Worm (Caenorhabditis elegans) whole organism, young adult: ENCODE measurements around the gene T02H6.6.

Experiments used
- B0019.2 ChIP-seq: fragments of 200-800 bp; sonication (Bioruptor generic); conservative IDR thresholded peaks from 2 replicates; pipeline ENCODE4 v1.3.6; 2022; ENCODE audit warnings: missing genetic modification reagents, missing genetic modification characterization, missing compliant biosample characterization
- D2030.7 ChIP-seq: fragments of 200-800 bp; sonication (Bioruptor generic); IDR thresholded peaks from 2 replicates; pipeline ENCODE4 v1.3.6; 2022; ENCODE audit warnings: missing genetic modification reagents, missing genetic modification characterization, missing compliant biosample characterization
- F10E7.11 ChIP-seq: sonication (generic microtip); optimal IDR thresholded peaks from 2 replicates; lab custom pipeline; 2017; ENCODE audit warnings: mild to moderate bottlenecking, missing genetic modification characterization, moderate library complexity, missing compliant biosample characterization
- F23B12.7 ChIP-seq: sonication (generic microtip); optimal IDR thresholded peaks from 2 replicates; lab custom pipeline; 2017; ENCODE audit warnings: missing genetic modification characterization, mild to moderate bottlenecking, missing compliant biosample characterization, antibody characterized with exemption, moderate library complexity; ENCODE audit not compliant: insufficient read depth
- F39B2.1 ChIP-seq: fragments of 200-800 bp; sonication (Bioruptor generic); IDR thresholded peaks from 2 replicates; pipeline ENCODE4 v1.3.6; 2022; ENCODE audit warnings: missing genetic modification reagents, missing genetic modification characterization, missing compliant biosample characterization
- F49E8.2 ChIP-seq: sonication (generic microtip); optimal IDR thresholded peaks from 3 replicates; lab custom pipeline; 2017; ENCODE audit warnings: missing genetic modification characterization, mild to moderate bottlenecking, missing compliant biosample characterization, antibody characterized with exemption, moderate library complexity; ENCODE audit not compliant: insufficient read depth
- F55B11.4 ChIP-seq: sonication (generic microtip); optimal IDR thresholded peaks from 2 replicates; lab custom pipeline; 2016; ENCODE audit warnings: missing compliant biosample characterization, missing genetic modification characterization, borderline replicate concordance; ENCODE audit not compliant: insufficient read depth
- F57C9.4 ChIP-seq: sonication (generic microtip); optimal IDR thresholded peaks from 2 replicates; lab custom pipeline; 2017; ENCODE audit warnings: mild to moderate bottlenecking, missing genetic modification characterization, missing compliant biosample characterization
- K12H6.12 ChIP-seq: fragments of 200-800 bp; sonication (Bioruptor generic); optimal IDR thresholded peaks from 2 replicates; lab custom pipeline; 2018; ENCODE audit warnings: mild to moderate bottlenecking, missing genetic modification characterization, missing compliant biosample characterization
- Y53G8AR.9 ChIP-seq: fragments of 200-800 bp; sonication (Bioruptor generic); conservative IDR thresholded peaks from 2 replicates; pipeline ENCODE4 v1.3.6; 2022; ENCODE audit warnings: missing genetic modification reagents, missing genetic modification characterization, missing compliant biosample characterization
- Y79H2A.3 ChIP-seq: fragments of 200-800 bp; sonication (Bioruptor generic); conservative IDR thresholded peaks from 2 replicates; pipeline ENCODE4 v1.3.6; 2022; ENCODE audit warnings: missing genetic modification reagents, missing genetic modification characterization, missing compliant biosample characterization
- aptf-3 ChIP-seq: fragments of 200-800 bp; sonication (Bioruptor generic); IDR thresholded peaks from 2 replicates; pipeline ENCODE4 v1.3.6; 2022; ENCODE audit warnings: missing genetic modification characterization, missing compliant biosample characterization
- attf-3 ChIP-seq: fragments of 200-800 bp; sonication (Bioruptor generic); conservative IDR thresholded peaks from 2 replicates; pipeline ENCODE4 v1.3.6; 2022; ENCODE audit warnings: missing genetic modification reagents, missing genetic modification characterization, missing compliant biosample characterization
- attf-6 ChIP-seq: fragments of 200-800 bp; sonication (Bioruptor generic); IDR thresholded peaks from 2 replicates; pipeline ENCODE4 v1.3.6; 2022; ENCODE audit warnings: missing genetic modification reagents, missing genetic modification characterization, missing compliant biosample characterization
- bed-1 ChIP-seq: fragments of 200-800 bp; sonication (Bioruptor generic); IDR thresholded peaks from 2 replicates; pipeline ENCODE4 v1.3.6; 2022; ENCODE audit warnings: missing genetic modification reagents, missing genetic modification characterization, missing compliant biosample characterization
- bed-2 ChIP-seq: fragments of 200-800 bp; sonication (Bioruptor generic); IDR thresholded peaks from 2 replicates; pipeline ENCODE4 v1.3.6; 2022; ENCODE audit warnings: missing genetic modification reagents, missing genetic modification characterization, missing compliant biosample characterization
- ceh-100 ChIP-seq: fragments of 200-800 bp; sonication (Bioruptor generic); IDR thresholded peaks from 2 replicates; pipeline ENCODE4 v1.3.6; 2022; ENCODE audit warnings: missing genetic modification reagents, missing genetic modification characterization, missing compliant biosample characterization
- ceh-58 ChIP-seq: fragments of 200-800 bp; sonication (Bioruptor generic); IDR thresholded peaks from 2 replicates; pipeline ENCODE4 v1.3.6; 2022; ENCODE audit warnings: missing genetic modification characterization, missing compliant biosample characterization
- ceh-91 ChIP-seq: fragments of 200-800 bp; sonication (Bioruptor generic); IDR thresholded peaks from 2 replicates; pipeline ENCODE4 v1.3.6; 2022; ENCODE audit warnings: missing genetic modification reagents, missing genetic modification characterization, missing compliant biosample characterization
- die-1 ChIP-seq: sonication (generic microtip); optimal IDR thresholded peaks from 2 replicates; lab custom pipeline; 2016; ENCODE audit warnings: missing genotype, mild to moderate bottlenecking, missing genetic modification characterization, missing compliant biosample characterization
- efl-1 ChIP-seq: fragments of 150-350 bp; optimal IDR thresholded peaks from 2 replicates; lab custom pipeline; 2014; ENCODE audit warnings: missing biosample characterization, missing genetic modification reagents, missing genetic modification characterization
- gei-17 ChIP-seq: fragments of 200-800 bp; sonication (Bioruptor generic); optimal IDR thresholded peaks from 2 replicates; lab custom pipeline; 2018; ENCODE audit warnings: mild to moderate bottlenecking, missing genetic modification characterization, missing compliant biosample characterization
- him-1 ChIP-seq: sonication (generic microtip); optimal IDR thresholded peaks from 2 replicates; lab custom pipeline; 2016; ENCODE audit warnings: missing genotype, missing genetic modification reagents, missing genetic modification characterization, missing compliant biosample characterization
- hlh-26 ChIP-seq: fragments of 200-800 bp; sonication (Bioruptor generic); conservative IDR thresholded peaks from 2 replicates; pipeline ENCODE4 v1.3.6; 2022; ENCODE audit warnings: missing genetic modification reagents, missing genetic modification characterization, missing compliant biosample characterization
- hmg-20 ChIP-seq: fragments of 200-800 bp; sonication (Bioruptor generic); IDR thresholded peaks from 2 replicates; pipeline ENCODE4 v1.3.6; 2022; ENCODE audit warnings: missing genetic modification reagents, missing genetic modification characterization, missing compliant biosample characterization
- let-607 ChIP-seq, 2 experiments: fragments of 200-800 bp in 1 of 2; sonication (Bioruptor generic) in 1 of 2; sonication (generic microtip) in 1 of 2; optimal IDR thresholded peaks; 2 replicates each; lab custom pipeline; 2016 to 2018; ENCODE audit warnings: mild to moderate bottlenecking in 2 of 2, missing compliant biosample characterization in 2 of 2, missing genetic modification characterization in 2 of 2, moderate library complexity in 2 of 2, missing genotype in 1 of 2
- lin-26 ChIP-seq: fragments of 200-800 bp; sonication (Bioruptor generic); IDR thresholded peaks from 2 replicates; pipeline ENCODE4 v1.3.6; 2022; ENCODE audit warnings: missing genetic modification reagents, missing genetic modification characterization, missing compliant biosample characterization
- lir-1 ChIP-seq: fragments of 200-800 bp; sonication (Bioruptor generic); conservative IDR thresholded peaks from 2 replicates; pipeline ENCODE4 v1.3.6; 2022; ENCODE audit warnings: missing genetic modification reagents, missing genetic modification characterization, missing compliant biosample characterization
- lsy-27 ChIP-seq: sonication (generic microtip); optimal IDR thresholded peaks from 2 replicates; lab custom pipeline; 2017; ENCODE audit warnings: missing genetic modification characterization, mild to moderate bottlenecking, missing compliant biosample characterization, antibody characterized with exemption, missing genotype, borderline replicate concordance; ENCODE audit not compliant: insufficient read depth
- madf-10 ChIP-seq: sonication (generic microtip); optimal IDR thresholded peaks from 2 replicates; lab custom pipeline; 2016; ENCODE audit warnings: mild to moderate bottlenecking, missing genetic modification characterization, missing compliant biosample characterization
- mcd-1 ChIP-seq: fragments of 200-800 bp; sonication (Bioruptor generic); IDR thresholded peaks from 2 replicates; pipeline ENCODE4 v1.3.6; 2022; ENCODE audit warnings: missing genetic modification reagents, missing genetic modification characterization, missing compliant biosample characterization
- nfyb-1 ChIP-seq: fragments of 200-800 bp; sonication (Bioruptor generic); IDR thresholded peaks from 2 replicates; pipeline ENCODE4 v1.3.6; 2022; ENCODE audit warnings: missing genetic modification reagents, missing genetic modification characterization, missing compliant biosample characterization
- nhr-90 ChIP-seq: sonication (generic microtip); optimal IDR thresholded peaks from 2 replicates; lab custom pipeline; 2016; ENCODE audit warnings: missing genotype, mild to moderate bottlenecking, missing genetic modification characterization, missing compliant biosample characterization
- pbrm-1 ChIP-seq: fragments of 200-800 bp; sonication (Bioruptor generic); IDR thresholded peaks from 2 replicates; pipeline ENCODE4 v1.3.6; 2022; ENCODE audit warnings: missing genetic modification reagents, missing genetic modification characterization, missing compliant biosample characterization
- rec-8 ChIP-seq, 2 experiments: sonication (generic microtip); optimal IDR thresholded peaks; 2 replicates each; lab custom pipeline; 2016; ENCODE audit warnings: mild to moderate bottlenecking in 2 of 2, missing genetic modification characterization in 2 of 2, missing genetic modification reagents in 2 of 2, missing genotype in 2 of 2, missing biosample characterization in 1 of 2, missing compliant biosample characterization in 1 of 2, moderate library complexity in 1 of 2
- sdz-38 ChIP-seq: sonication (generic microtip); optimal IDR thresholded peaks from 2 replicates; lab custom pipeline; 2016; ENCODE audit warnings: missing genotype, missing genetic modification characterization, missing compliant biosample characterization
- snpc-4 ChIP-seq, 5 experiments: fragments of 150-350 bp in 1 of 5; sonication (generic microtip) in 4 of 5; optimal IDR thresholded peaks; 2 replicates each; lab custom pipeline; 2014 to 2018; ENCODE audit warnings: missing genetic modification characterization in 5 of 5, missing biosample characterization in 3 of 5, antibody characterized with exemption in 2 of 5, mild to moderate bottlenecking in 2 of 5, missing compliant biosample characterization in 2 of 5, missing genotype in 2 of 5, moderate library complexity in 2 of 5, missing genetic modification reagents in 1 of 5
- sptf-2 ChIP-seq: fragments of 200-800 bp; sonication (Bioruptor generic); optimal IDR thresholded peaks from 2 replicates; lab custom pipeline; 2018; ENCODE audit warnings: mild to moderate bottlenecking, missing genetic modification characterization, missing compliant biosample characterization
- tbp1 ChIP-seq: fragments of 200-800 bp; sonication (Bioruptor generic); optimal IDR thresholded peaks from 2 replicates; lab custom pipeline; 2018; ENCODE audit warnings: mild to moderate bottlenecking, missing genetic modification characterization, missing compliant biosample characterization
- unc-130 ChIP-seq: sonication (generic microtip); optimal IDR thresholded peaks from 2 replicates; lab custom pipeline; 2016; ENCODE audit warnings: missing genetic modification reagents, missing genetic modification characterization, missing compliant biosample characterization
- unc-62 ChIP-seq: fragments of 150-350 bp; optimal IDR thresholded peaks from 2 replicates; lab custom pipeline; 2014; ENCODE audit warnings: missing biosample characterization, missing genetic modification reagents, missing genetic modification characterization
- zim-3 ChIP-seq: sonication (generic microtip); optimal IDR thresholded peaks from 2 replicates; lab custom pipeline; 2017; ENCODE audit warnings: mild to moderate bottlenecking, missing genetic modification characterization, moderate library complexity, missing compliant biosample characterization
- ztf-22 ChIP-seq: fragments of 200-800 bp; sonication (Bioruptor generic); optimal IDR thresholded peaks from 2 replicates; lab custom pipeline; 2018; ENCODE audit warnings: mild to moderate bottlenecking, missing genetic modification characterization, moderate library complexity, missing compliant biosample characterization

The T02H6.6 gene

DNA sequence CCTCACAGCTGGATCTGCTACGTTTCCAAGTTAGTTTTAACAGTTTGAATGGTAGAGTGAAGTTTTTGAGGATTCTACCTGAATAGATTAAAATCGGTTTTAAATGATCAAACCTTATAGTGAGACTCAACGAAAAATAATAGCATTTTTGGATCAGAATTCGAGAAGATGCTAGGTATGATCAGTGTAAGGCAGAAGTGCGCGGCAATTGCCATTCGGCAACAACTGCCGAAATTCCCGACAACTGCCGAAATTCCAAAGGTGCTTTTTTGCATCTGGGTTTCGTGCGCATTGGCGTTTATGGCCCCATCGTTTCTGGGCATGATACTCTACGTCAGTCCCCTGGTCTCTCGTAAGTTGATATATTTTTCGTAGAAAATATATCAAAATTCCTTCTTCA is at the start of gene T02H6.6:
T02H6.6 (plus strand) TSS at position 301 of the 400 bp plus-strand sequence.
- no peak for TF ChIP-seq efl-1 (GFP tag; lab: Kevin White, UChicago)
- TF ChIP-seq attf-3: no peak
- no peak for TF ChIP-seq Y53G8AR.9
- TF ChIP-seq mcd-1 (GFP tag; lab: Robert Waterston, UW): no peak
- TF ChIP-seq bed-2: no peak
- TF ChIP-seq B0019.2: no peak
- TF ChIP-seq attf-6 (GFP tag; lab: Robert Waterston, UW): no peak
- no peak for TF ChIP-seq unc-62
- no peak for TF ChIP-seq die-1
- no peak for TF ChIP-seq lsy-27 (tag; lab: Kevin White, UChicago)
- TF ChIP-seq K12H6.12 (tag; lab: Kevin White, UChicago): no peak
- no peak for TF ChIP-seq rec-8 (tag; optimal IDR thresholded peaks at IDR 0.05; lab: Kevin White, UChicago)
- TF ChIP-seq lin-26 (GFP tag; lab: Robert Waterston, UW): no peak
- TF ChIP-seq pbrm-1 (GFP tag; lab: Robert Waterston, UW): no peak
- no peak for TF ChIP-seq bed-1 (GFP tag; lab: Robert Waterston, UW)
- TF ChIP-seq gei-17: no peak
- TF ChIP-seq Y79H2A.3 (GFP tag; lab: Robert Waterston, UW): no peak

DNA sequence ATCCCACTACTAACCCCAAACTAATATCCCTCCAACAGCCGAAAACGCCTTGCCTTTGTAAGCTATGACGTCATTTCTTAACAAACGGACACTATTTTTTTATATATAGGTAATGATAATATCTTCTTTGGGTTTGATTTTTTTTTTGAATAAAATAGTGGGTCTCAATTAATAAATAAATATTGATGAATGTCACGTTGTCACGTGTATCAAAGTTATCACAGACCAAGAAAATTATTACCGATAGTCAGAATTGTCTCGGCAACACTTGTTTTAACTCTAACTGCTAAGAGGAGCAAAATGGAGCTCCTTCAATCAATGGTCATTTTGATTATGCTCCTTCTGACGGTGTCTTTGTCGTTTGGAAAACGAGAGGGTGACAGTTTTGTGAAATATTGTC is 49.6 kb upstream of the T02H6.6 start, which contains the start of gene T04B8.1:
T04B8.1 (plus strand) TSS at position 301 of the 400 bp plus-strand sequence.
- no peak for TF ChIP-seq D2030.7
- no peak for TF ChIP-seq nfyb-1 (GFP tag; lab: Robert Waterston, UW)
- TF ChIP-seq unc-130 (GFP tag; lab: Kevin White, UChicago): no peak
- TF ChIP-seq sdz-38 (tag; lab: Kevin White, UChicago): no peak
- TF ChIP-seq him-1 (tag; lab: Kevin White, UChicago): no peak
- no peak for TF ChIP-seq aptf-3 (GFP tag; lab: Robert Waterston, UW)
- no peak for TF ChIP-seq F39B2.1 (GFP tag; lab: Robert Waterston, UW)
- TF ChIP-seq rec-8 (tag; optimal IDR thresholded peaks at IDR 0.05; lab: Kevin White, UChicago): no peak
- TF ChIP-seq tbp1 (GFP tag; lab: Kevin White, UChicago): no peak
- TF ChIP-seq madf-10 (tag; lab: Kevin White, UChicago): no peak

DNA sequence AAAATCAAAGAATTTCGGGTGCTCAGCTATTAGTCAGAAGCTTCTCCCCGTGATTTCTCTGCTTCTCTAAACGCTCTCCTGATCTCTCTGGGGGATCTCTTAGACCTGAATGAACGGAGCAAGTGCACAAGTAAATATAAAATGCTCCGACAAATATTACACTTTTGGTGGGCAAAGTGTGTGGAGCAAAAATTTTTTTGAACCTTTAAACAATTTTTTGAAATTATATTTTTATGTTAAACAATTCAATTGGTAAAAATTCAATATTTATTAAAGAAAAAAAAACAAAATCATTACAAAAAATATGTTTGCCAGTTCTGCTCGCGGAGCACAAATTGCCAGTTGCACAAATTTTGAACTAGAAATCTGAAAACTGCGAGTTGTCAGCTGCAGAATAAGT is 44.1 kb upstream of the T02H6.6 start, which contains the start of gene K07E8.6:
K07E8.6 (minus strand) TSS at position 101 of the 400 bp plus-strand sequence.
- TF ChIP-seq ceh-91 (GFP tag; lab: Robert Waterston, UW) (no peak), nhr-90 (tag; lab: Kevin White, UChicago) (no peak), let-607 (tag; optimal IDR thresholded peaks at IDR 0.05; lab: Kevin White, UChicago) (no peak), ceh-58 (no peak), snpc-4 (GFP tag; optimal IDR thresholded peaks at IDR 0.05; lab: Kevin White, UChicago) (no peak), snpc-4 (tag; optimal IDR thresholded peaks at IDR 0.05; lab: Kevin White, UChicago) (no peak), F23B12.7 (tag; lab: Kevin White, UChicago) (no peak), aptf-3 (GFP tag; lab: Robert Waterston, UW) (no peak), ceh-100 (GFP tag; lab: Robert Waterston, UW) (no peak)
- TF ChIP-seq, all 124 proteins: peak for 0

DNA sequence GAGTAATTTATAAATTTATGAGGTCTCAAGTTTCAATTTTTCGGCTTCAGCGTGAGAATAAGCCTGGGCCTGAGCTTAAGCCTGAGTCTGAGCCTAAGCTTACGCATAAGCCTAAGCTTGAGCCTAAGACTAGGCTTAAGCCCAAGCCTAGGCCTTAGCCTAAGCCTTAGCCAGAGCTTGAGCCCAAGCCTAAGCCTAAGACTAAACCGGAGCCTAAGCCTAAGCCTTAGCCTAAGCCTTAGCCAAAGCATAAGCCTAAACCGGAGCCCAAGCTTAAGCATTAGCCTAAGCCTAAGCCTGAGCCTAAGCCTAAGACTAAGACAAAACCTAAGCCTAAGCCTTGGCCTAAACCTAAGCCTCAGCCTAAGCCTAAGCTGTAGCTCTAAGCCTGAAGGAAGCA is 39.8 kb upstream of the T02H6.6 start:
- TF ChIP-seq F55B11.4 (tag; lab: Kevin White, UChicago) (no peak), zim-3 (no peak), unc-62 (no peak), F10E7.11 (tag; lab: Kevin White, UChicago) (no peak), hmg-20 (GFP tag; lab: Robert Waterston, UW) (no peak), ztf-22 (GFP tag; lab: Kevin White, UChicago) (no peak), hlh-26 (GFP tag; lab: Robert Waterston, UW) (no peak), sptf-2 (GFP tag; lab: Kevin White, UChicago) (no peak), F49E8.2 (tag; lab: Kevin White, UChicago) (no peak), F57C9.4 (no peak), ceh-100 (GFP tag; lab: Robert Waterston, UW) (no peak), lsy-27 (tag; lab: Kevin White, UChicago) (no peak), lir-1 (GFP tag; lab: Robert Waterston, UW) (no peak)
